Worm (Caenorhabditis elegans) whole organism, early embryonic: ENCODE measurements around the gene mlt-9.

Experiments
- B0310.2 ChIP-seq: sonication (generic microtip); optimal IDR thresholded peaks from 2 replicates; lab custom pipeline; 2016; ENCODE audit warnings: mild to moderate bottlenecking, missing genetic modification characterization, missing compliant biosample characterization
- F13C5.2 ChIP-seq: sonication (generic microtip); optimal IDR thresholded peaks from 2 replicates; lab custom pipeline; 2017; ENCODE audit warnings: mild to moderate bottlenecking, missing genetic modification characterization, inconsistent platforms, missing compliant biosample characterization
- aly-1 ChIP-seq: sonication (generic microtip); optimal IDR thresholded peaks from 2 replicates; lab custom pipeline; 2016; ENCODE audit warnings: missing genetic modification characterization, missing compliant biosample characterization
- ama-1 ChIP-seq: fragments of 150-350 bp; optimal IDR thresholded peaks from 2 replicates; lab custom pipeline; 2014
- ceh-13 ChIP-seq: fragments of 200-800 bp; sonication (Bioruptor generic); optimal IDR thresholded peaks from 2 replicates; lab custom pipeline; 2018; ENCODE audit warnings: mild to moderate bottlenecking, missing genetic modification characterization, missing compliant biosample characterization
- ceh-36 ChIP-seq: sonication (generic microtip); optimal IDR thresholded peaks from 2 replicates; lab custom pipeline; 2016; ENCODE audit warnings: missing genetic modification characterization, inconsistent platforms, missing compliant biosample characterization
- ets-7 ChIP-seq: sonication (generic microtip); optimal IDR thresholded peaks from 2 replicates; lab custom pipeline; 2016; ENCODE audit warnings: missing genotype, missing genetic modification characterization, missing compliant biosample characterization
- flt-1 ChIP-seq: fragments of 200-800 bp; sonication (Bioruptor generic); IDR thresholded peaks from 2 replicates; pipeline ENCODE4 v1.3.6; 2022; ENCODE audit warnings: missing genetic modification characterization, missing compliant biosample characterization
- hmbx-1 ChIP-seq: sonication (generic microtip); optimal IDR thresholded peaks from 2 replicates; lab custom pipeline; 2016; ENCODE audit warnings: mild to moderate bottlenecking, missing genetic modification characterization, missing compliant biosample characterization
- hmg-4 ChIP-seq: fragments of 200-800 bp; sonication (Bioruptor generic); optimal IDR thresholded peaks from 2 replicates; lab custom pipeline; 2018; ENCODE audit warnings: mild to moderate bottlenecking, missing genetic modification characterization, missing compliant biosample characterization
- hnd-1 ChIP-seq: sonication (generic microtip); optimal IDR thresholded peaks from 2 replicates; lab custom pipeline; 2016; ENCODE audit warnings: missing genetic modification characterization, missing compliant biosample characterization
- pes-1 ChIP-seq: fragments of 200-800 bp; sonication (Bioruptor generic); IDR thresholded peaks from 2 replicates; pipeline ENCODE4 v1.3.6; 2022; ENCODE audit warnings: missing genetic modification reagents, missing genetic modification characterization, missing compliant biosample characterization
- scrt-1 ChIP-seq: fragments of 200-800 bp; sonication (Bioruptor generic); IDR thresholded peaks from 2 replicates; pipeline ENCODE4 v1.3.6; 2022; ENCODE audit warnings: missing genetic modification characterization, missing compliant biosample characterization
- sea-1 ChIP-seq: fragments of 200-800 bp; sonication (Bioruptor generic); conservative IDR thresholded peaks from 2 replicates; pipeline ENCODE4 v1.3.6; 2022; ENCODE audit warnings: missing genetic modification characterization, missing compliant biosample characterization
- tbx-11 ChIP-seq: fragments of 200-800 bp; sonication (Bioruptor generic); IDR thresholded peaks from 2 replicates; pipeline ENCODE4 v1.3.6; 2022; ENCODE audit warnings: missing genetic modification characterization, missing compliant biosample characterization
- tbx-37 ChIP-seq: fragments of 200-800 bp; sonication (Bioruptor generic); conservative IDR thresholded peaks from 2 replicates; pipeline ENCODE4 v1.3.6; 2022; ENCODE audit warnings: missing genetic modification reagents, missing genetic modification characterization, missing compliant biosample characterization
- tra-4 ChIP-seq: sonication (generic microtip); optimal IDR thresholded peaks from 2 replicates; lab custom pipeline; 2017; ENCODE audit warnings: missing genetic modification characterization, missing compliant biosample characterization

Gene mlt-9

ce11 chrX:15132073-15132472, 24.5 kb upstream of the mlt-9 start:
- no peak for TF ChIP-seq scrt-1 (GFP tag; lab: Robert Waterston, UW)
- TF ChIP-seq ama-1 (lab: Kevin White, UChicago): no peak
- no peak for TF ChIP-seq tbx-37
- no peak for TF ChIP-seq B0310.2 (tag; lab: Kevin White, UChicago)
- TF ChIP-seq hnd-1 (tag; lab: Kevin White, UChicago): no peak
- TF ChIP-seq tra-4 (tag; lab: Kevin White, UChicago): no peak
- no peak for TF ChIP-seq F13C5.2 (tag; lab: Kevin White, UChicago)
- TF ChIP-seq sea-1 (GFP tag; lab: Robert Waterston, UW): no peak
- TF ChIP-seq hmg-4: no peak
- TF ChIP-seq ceh-13 (GFP tag; lab: Kevin White, UChicago): no peak
- TF ChIP-seq hmbx-1 (tag; lab: Kevin White, UChicago): no peak
- TF ChIP-seq pes-1: no peak
- no peak for TF ChIP-seq ets-7 (tag; lab: Kevin White, UChicago)
- no peak for TF ChIP-seq ceh-36 (tag; lab: Kevin White, UChicago)
- TF ChIP-seq flt-1 (GFP tag; lab: Robert Waterston, UW): no peak
- TF ChIP-seq aly-1 (tag; lab: Kevin White, UChicago): no peak
- TF ChIP-seq tbx-11 (GFP tag; lab: Robert Waterston, UW): no peak

- TF ChIP-seq hmg-4: no peak
- TF ChIP-seq flt-1 (GFP tag; lab: Robert Waterston, UW): no peak
- no peak for TF ChIP-seq scrt-1 (GFP tag; lab: Robert Waterston, UW)
- no peak for TF ChIP-seq F13C5.2 (tag; lab: Kevin White, UChicago)
- TF ChIP-seq ama-1 (lab: Kevin White, UChicago): no peak
- TF ChIP-seq sea-1 (GFP tag; lab: Robert Waterston, UW): no peak
- TF ChIP-seq tbx-11 (GFP tag; lab: Robert Waterston, UW): no peak
- TF ChIP-seq ets-7 (tag; lab: Kevin White, UChicago): no peak
- no peak for TF ChIP-seq B0310.2 (tag; lab: Kevin White, UChicago)
- TF ChIP-seq aly-1 (tag; lab: Kevin White, UChicago): no peak
Observed at ce11 chrX:15128184-15128583, 20.6 kb upstream of the mlt-9 start.

- TF ChIP-seq aly-1 (tag; lab: Kevin White, UChicago) (no peak), tra-4 (tag; lab: Kevin White, UChicago) (no peak), tbx-37 (no peak)
Observed at ce11 chrX:15127338-15127737, 19.7 kb upstream of the mlt-9 start.

ce11 chrX:15126736-15127135, 19.1 kb upstream of the mlt-9 start:
- TF ChIP-seq aly-1 (tag; lab: Kevin White, UChicago) (no peak), B0310.2 (tag; lab: Kevin White, UChicago) (no peak), hmbx-1 (tag; lab: Kevin White, UChicago) (no peak), tbx-11 (GFP tag; lab: Robert Waterston, UW) (no peak)

ce11 chrX:15125138-15125537, 17.5 kb upstream of the mlt-9 start:
- TF ChIP-seq ceh-36 (tag; lab: Kevin White, UChicago): no peak
- TF ChIP-seq aly-1 (tag; lab: Kevin White, UChicago): no peak
- no peak for TF ChIP-seq pes-1
- TF ChIP-seq hmg-4: no peak
- TF ChIP-seq tra-4 (tag; lab: Kevin White, UChicago): no peak
- TF ChIP-seq tbx-37: no peak
- no peak for TF ChIP-seq F13C5.2 (tag; lab: Kevin White, UChicago)
- TF ChIP-seq ets-7 (tag; lab: Kevin White, UChicago): no peak
- TF ChIP-seq ceh-13 (GFP tag; lab: Kevin White, UChicago): no peak
- no peak for TF ChIP-seq ama-1 (lab: Kevin White, UChicago)
- TF ChIP-seq scrt-1 (GFP tag; lab: Robert Waterston, UW): no peak
- TF ChIP-seq sea-1 (GFP tag; lab: Robert Waterston, UW): no peak
- TF ChIP-seq tbx-11 (GFP tag; lab: Robert Waterston, UW): no peak
- TF ChIP-seq hmbx-1 (tag; lab: Kevin White, UChicago): no peak
- no peak for TF ChIP-seq hnd-1 (tag; lab: Kevin White, UChicago)
- no peak for TF ChIP-seq B0310.2 (tag; lab: Kevin White, UChicago)
- TF ChIP-seq flt-1 (GFP tag; lab: Robert Waterston, UW): no peak

- TF ChIP-seq pes-1 (no peak), scrt-1 (GFP tag; lab: Robert Waterston, UW) (no peak), B0310.2 (tag; lab: Kevin White, UChicago) (no peak), tra-4 (tag; lab: Kevin White, UChicago) (no peak), hnd-1 (tag; lab: Kevin White, UChicago) (no peak), sea-1 (GFP tag; lab: Robert Waterston, UW) (no peak)
Observed at ce11 chrX:15120545-15120944, 12.9 kb upstream of the mlt-9 start.

- TF ChIP-seq hmbx-1 (tag; lab: Kevin White, UChicago) (no peak), tbx-37 (no peak), ets-7 (tag; lab: Kevin White, UChicago) (no peak), ceh-13 (GFP tag; lab: Kevin White, UChicago) (no peak), sea-1 (GFP tag; lab: Robert Waterston, UW) (no peak)
Observed at ce11 chrX:15116514-15116913, 8.9 kb upstream of the mlt-9 start, which contains the start of gene R07D5.2. TSS of gene R07D5.2 (minus strand) at chrX:15116614.

- TF ChIP-seq ceh-36 (tag; lab: Kevin White, UChicago) (no peak), tbx-11 (GFP tag; lab: Robert Waterston, UW) (no peak), B0310.2 (tag; lab: Kevin White, UChicago) (no peak), sea-1 (GFP tag; lab: Robert Waterston, UW) (no peak), ceh-13 (GFP tag; lab: Kevin White, UChicago) (no peak), scrt-1 (GFP tag; lab: Robert Waterston, UW) (no peak), tra-4 (tag; lab: Kevin White, UChicago) (no peak), hnd-1 (tag; lab: Kevin White, UChicago) (no peak), F13C5.2 (tag; lab: Kevin White, UChicago) (no peak), tbx-37 (no peak), ama-1 (lab: Kevin White, UChicago) (no peak), aly-1 (tag; lab: Kevin White, UChicago) (no peak), hmbx-1 (tag; lab: Kevin White, UChicago) (no peak), ets-7 (tag; lab: Kevin White, UChicago) (no peak), hmg-4 (no peak), flt-1 (GFP tag; lab: Robert Waterston, UW) (no peak), pes-1 (no peak)
Observed at ce11 chrX:15115748-15116147, 8.2 kb upstream of the mlt-9 start.
